Worm (Caenorhabditis elegans) whole organism, L4/young adult: ENCODE measurements around the gene F48G7.4.

Experiments used
- W03F9.2 ChIP-seq: fragments of 150-350 bp; optimal IDR thresholded peaks from 2 replicates; lab custom pipeline; 2014; ENCODE audit warnings: missing biosample characterization, missing genetic modification characterization
- dao-5 ChIP-seq: sonication (generic microtip); optimal IDR thresholded peaks from 2 replicates; lab custom pipeline; 2016; ENCODE audit warnings: missing genotype, missing genetic modification characterization, moderate library complexity, missing compliant biosample characterization
- him-1 ChIP-seq: sonication (generic microtip); optimal IDR thresholded peaks from 2 replicates; lab custom pipeline; 2016; ENCODE audit warnings: missing genotype, missing genetic modification reagents, missing genetic modification characterization, missing compliant biosample characterization

Gene F48G7.4

DNA sequence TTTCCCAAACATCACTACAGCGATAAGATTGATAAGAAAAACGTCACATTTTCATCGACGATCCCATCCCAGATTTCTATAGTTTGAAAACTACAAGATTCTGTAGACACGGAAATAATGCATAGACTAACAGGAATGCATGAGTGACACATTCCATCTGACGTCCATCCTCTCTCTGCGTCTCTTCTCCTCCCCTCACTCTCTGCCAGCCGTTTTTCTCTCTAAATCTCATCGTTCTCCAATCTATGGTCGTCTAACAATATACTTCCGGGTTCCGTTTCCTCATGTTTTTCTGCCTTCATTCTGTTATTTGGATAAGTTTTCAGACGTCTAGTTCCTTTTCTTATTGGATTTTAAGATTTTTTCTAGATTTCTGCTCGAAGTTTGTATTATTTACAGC, at the start of gene F48G7.4:
Gene F48G7.4, plus strand, starts transcription at position 400 of the 400 bp plus-strand sequence.
- peak; percentile 36 for TF ChIP-seq W03F9.2 (tag; lab: Kevin White, UChicago)
- TF ChIP-seq him-1 (tag; lab: Kevin White, UChicago), result no peak

DNA sequence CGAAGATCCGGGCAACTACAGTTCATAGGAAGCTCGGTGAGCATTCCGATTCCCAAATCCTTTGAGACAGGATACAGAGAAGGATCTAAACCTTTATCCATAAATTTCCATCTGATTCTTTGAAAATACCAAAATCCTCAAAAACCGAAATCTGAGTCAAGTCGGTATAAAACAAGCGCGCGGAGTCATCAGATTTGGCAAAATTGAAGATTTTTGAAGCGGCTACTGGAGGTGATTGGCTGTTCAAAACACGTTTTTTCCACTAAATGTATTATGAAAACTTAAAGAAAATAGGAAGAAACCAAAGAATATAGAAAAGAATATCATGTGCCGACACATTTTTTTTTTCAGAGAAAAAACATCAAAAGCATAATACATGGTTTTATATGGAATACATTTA, 44.6 kb upstream of the F48G7.4 start, which contains the start of gene C14C6.13:
Gene C14C6.13, minus strand, starts transcription at position 101 of the 400 bp plus-strand sequence.
- TF ChIP-seq W03F9.2 (tag; lab: Kevin White, UChicago) (no peak), him-1 (tag; lab: Kevin White, UChicago) (no peak), dao-5 (tag; lab: Kevin White, UChicago) (no peak)

DNA sequence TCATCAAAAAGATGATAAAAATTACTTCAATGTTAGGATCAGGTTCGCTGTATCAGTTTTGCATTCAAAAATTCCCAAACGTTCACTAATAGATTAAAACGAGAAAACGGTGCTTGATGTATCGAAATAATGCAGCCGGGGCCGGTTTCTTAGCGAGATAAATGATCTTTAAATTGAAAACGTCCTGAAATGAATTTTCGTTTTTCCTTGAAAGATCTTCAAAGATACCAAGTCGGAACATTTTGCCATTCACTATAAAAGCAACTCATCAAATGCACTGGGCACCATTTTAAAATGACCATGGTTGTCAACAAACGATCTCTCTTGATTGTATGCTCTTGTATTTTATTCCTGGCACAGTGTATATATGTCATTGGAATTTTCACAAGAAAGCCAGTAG, 43.2 kb upstream of the F48G7.4 start, which contains the start of gene K06H6.5:
Gene K06H6.5, plus strand, starts transcription at position 301 of the 400 bp plus-strand sequence.
- TF ChIP-seq dao-5 (tag; lab: Kevin White, UChicago), result no peak

DNA sequence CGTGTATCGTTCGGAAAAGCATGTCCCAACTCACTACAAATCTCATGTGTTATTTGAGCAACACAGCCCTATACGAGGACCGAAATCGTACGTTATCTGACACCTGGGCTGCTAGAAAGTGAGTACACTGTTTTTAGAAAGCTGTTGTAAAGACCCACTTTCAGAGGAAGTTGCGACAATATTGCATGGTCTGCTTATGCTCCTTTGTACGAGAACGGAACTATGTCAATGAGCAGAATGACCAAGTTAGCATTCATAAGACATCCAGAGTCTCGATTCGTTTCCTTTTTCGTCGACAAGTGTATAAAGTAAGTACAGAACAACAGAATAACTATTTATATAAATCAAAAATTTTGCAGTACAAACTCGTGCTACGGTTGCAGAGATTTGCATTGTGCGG, 42.3 kb upstream of the F48G7.4 start:
- TF ChIP-seq dao-5 (tag; lab: Kevin White, UChicago) (no peak), him-1 (tag; lab: Kevin White, UChicago) (no peak), W03F9.2 (tag; lab: Kevin White, UChicago) (no peak)

DNA sequence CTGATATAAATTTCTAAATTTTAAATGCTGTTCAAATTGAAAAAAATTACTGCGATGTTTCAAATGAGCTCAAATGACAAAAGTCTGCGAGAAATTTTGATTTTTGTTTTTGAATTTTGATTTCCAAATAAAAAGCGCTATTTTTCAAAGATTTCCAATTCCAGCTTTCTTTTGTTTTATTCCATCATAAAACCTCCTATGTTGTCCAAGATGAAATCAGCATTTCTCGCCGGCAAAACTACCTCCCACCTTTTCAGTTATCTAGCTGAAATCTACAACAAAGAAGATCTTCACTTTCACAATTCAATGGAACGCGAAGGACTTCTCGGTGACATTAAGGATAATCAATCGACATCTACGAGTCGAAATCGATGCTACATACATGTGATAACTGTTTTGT, 40.3 kb upstream of the F48G7.4 start, which contains the start of gene K06H6.4:
Gene K06H6.4, plus strand, starts transcription at position 301 of the 400 bp plus-strand sequence.
- no peak for TF ChIP-seq W03F9.2 (tag; lab: Kevin White, UChicago)
- no peak for TF ChIP-seq him-1 (tag; lab: Kevin White, UChicago)
- TF ChIP-seq dao-5 (tag; lab: Kevin White, UChicago), result no peak

DNA sequence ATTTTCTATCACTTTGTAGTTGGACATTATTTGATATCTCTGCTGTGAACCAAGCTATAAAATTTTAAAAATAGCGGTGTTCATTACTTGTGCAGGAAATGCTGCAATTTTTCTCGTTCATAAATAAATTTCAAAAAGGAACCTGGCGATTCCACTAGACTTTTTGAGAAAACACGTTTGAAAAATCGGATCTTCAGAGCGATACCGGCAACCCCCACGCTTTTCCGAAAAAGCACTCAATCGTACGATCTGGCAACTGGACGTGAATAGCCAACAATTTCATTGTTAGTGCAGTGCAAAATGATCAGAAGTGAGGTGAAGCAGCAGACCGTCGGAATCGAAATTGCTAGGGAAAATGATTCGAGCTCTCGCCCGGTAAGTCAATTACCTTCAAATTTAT, 37.6 kb upstream of the F48G7.4 start, which contains the start of gene nstp-7:
Gene nstp-7, plus strand, starts transcription at position 301 of the 400 bp plus-strand sequence.
- TF ChIP-seq him-1 (tag; lab: Kevin White, UChicago) (no peak), dao-5 (tag; lab: Kevin White, UChicago) (no peak), W03F9.2 (tag; lab: Kevin White, UChicago) (no peak)

DNA sequence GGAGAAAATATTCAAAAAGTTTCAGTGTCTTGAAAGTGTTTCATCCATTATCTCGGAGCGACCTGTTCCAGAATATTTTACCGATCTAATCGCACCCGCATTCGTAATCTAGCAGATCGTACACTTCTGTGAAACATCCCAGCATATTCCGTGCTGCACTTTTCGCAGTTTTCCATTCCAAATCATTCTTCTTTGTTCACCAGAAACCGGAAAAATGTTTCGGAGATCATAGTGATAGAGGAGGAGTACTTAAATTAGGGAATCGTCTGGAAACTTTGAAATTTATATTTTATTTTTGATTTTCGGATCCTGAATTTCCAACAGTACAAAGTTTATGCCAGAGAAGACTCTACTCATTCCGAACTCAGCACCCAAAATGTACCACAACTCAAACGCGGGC, 33.8 kb upstream of the F48G7.4 start, which contains the start of gene K06H6.2:
Gene K06H6.2, plus strand, starts transcription at position 301 of the 400 bp plus-strand sequence.
- TF ChIP-seq W03F9.2 (tag; lab: Kevin White, UChicago) (no peak), him-1 (tag; lab: Kevin White, UChicago) (no peak), dao-5 (tag; lab: Kevin White, UChicago) (no peak)

DNA sequence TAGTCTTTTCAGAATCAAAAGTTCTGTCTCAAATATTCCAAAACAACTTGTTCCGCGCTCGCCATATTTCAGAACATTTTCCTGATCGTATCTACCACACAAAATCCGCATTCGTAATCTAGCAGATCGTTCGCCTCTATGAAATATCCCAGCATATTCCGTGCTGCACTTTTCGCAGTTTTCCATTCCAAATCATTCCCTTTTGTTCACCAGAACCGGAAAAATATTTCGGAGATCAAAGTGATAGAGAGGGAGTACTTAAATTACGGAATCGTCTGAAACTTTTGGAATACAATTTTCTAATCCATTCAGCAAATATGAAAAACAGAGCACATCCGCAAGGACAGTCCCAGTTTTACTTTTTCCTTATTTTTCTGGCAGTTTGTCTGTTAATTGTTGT, 31.4 kb upstream of the F48G7.4 start, which contains the start of gene K06H6.1:
Gene K06H6.1, plus strand, starts transcription at position 301 of the 400 bp plus-strand sequence.
- TF ChIP-seq him-1 (tag; lab: Kevin White, UChicago), result no peak
- TF ChIP-seq dao-5 (tag; lab: Kevin White, UChicago), result no peak
- no peak for TF ChIP-seq W03F9.2 (tag; lab: Kevin White, UChicago)

DNA sequence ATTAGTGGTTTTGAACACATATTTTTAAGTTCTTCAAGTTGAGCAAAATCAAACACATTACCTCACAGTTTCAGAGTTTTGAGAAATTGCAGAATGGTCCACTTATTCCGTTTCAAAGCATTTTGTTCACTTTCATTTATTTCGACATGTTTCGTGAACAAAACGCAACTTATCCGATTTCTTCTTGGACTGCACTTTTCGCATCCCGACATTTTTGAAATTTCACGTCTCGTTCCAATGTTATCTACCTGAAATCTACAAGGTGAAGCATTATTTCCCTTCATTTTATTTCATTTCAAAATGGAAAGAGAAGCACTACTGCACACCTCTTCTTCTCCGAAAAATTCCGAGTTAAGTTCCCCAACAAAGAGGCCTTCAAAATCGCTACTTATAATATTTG, 29.1 kb upstream of the F48G7.4 start, which contains the start of gene ZK488.6:
Gene ZK488.6, plus strand, starts transcription at position 301 of the 400 bp plus-strand sequence.
- TF ChIP-seq dao-5 (tag; lab: Kevin White, UChicago) (no peak), him-1 (tag; lab: Kevin White, UChicago) (no peak), W03F9.2 (tag; lab: Kevin White, UChicago) (no peak)

DNA sequence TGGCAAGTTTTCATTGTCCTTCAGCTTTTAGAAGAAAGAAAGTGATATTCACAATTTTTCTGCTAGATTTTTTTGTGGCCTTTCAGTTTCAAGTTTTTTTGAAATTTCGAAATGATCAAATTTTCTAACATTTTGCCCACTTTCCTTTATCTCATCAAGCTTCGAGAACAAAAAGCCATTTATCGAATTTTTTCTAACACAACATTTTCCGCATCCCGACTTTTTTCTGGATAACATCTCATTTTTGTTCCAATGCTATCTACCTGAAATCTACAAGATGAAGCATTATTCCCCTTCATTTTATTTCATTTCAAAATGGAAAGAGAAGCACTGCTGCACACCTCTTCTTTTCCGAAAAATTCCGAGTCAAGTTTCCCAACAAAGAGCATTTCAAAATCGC, 26.3 kb upstream of the F48G7.4 start, which contains the start of gene ZK488.5:
Gene ZK488.5, plus strand, starts transcription at position 301 of the 400 bp plus-strand sequence.
- no peak for TF ChIP-seq him-1 (tag; lab: Kevin White, UChicago)
- TF ChIP-seq dao-5 (tag; lab: Kevin White, UChicago), result no peak
- no peak for TF ChIP-seq W03F9.2 (tag; lab: Kevin White, UChicago)

DNA sequence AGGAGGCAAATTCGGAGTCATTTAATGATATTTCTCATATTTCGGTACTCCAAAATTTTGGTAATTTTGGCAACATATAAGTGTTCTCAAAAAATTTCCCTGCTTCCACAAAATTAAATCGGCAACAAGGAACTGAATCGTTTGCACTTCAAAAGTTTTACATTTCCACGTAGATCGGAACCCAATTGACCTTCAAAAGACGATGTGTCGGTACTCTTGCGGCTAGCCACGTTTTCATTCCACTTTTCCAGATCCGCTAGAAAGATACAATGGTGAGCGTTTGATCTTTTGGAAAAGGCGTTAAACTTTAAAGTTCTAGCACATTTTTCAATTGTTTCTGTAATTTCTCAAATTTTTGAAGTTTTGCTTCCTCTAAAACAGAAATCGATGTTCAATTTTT, 22.3 kb upstream of the F48G7.4 start:
- TF ChIP-seq him-1 (tag; lab: Kevin White, UChicago) (no peak), dao-5 (tag; lab: Kevin White, UChicago) (no peak), W03F9.2 (tag; lab: Kevin White, UChicago) (no peak)

DNA sequence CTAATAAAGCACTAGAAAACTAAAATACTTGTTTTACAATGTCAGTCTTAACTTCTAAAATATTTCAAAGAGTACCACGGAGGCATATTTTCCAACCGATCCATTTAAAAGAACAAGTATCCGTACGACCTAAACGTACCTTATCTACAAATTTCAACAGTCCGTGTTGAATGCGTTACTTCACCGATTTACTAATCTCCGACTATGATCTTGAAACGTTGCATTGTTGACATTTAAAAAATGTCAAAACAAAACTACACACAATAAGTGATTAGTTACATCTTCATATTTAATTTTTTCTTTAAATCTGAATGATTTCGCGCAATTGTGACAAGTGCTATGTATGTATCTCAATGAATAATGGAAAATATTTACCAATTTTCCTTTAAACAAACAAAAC, 21.4 kb upstream of the F48G7.4 start:
- TF ChIP-seq dao-5 (tag; lab: Kevin White, UChicago) (no peak), him-1 (tag; lab: Kevin White, UChicago) (no peak), W03F9.2 (tag; lab: Kevin White, UChicago) (no peak)

DNA sequence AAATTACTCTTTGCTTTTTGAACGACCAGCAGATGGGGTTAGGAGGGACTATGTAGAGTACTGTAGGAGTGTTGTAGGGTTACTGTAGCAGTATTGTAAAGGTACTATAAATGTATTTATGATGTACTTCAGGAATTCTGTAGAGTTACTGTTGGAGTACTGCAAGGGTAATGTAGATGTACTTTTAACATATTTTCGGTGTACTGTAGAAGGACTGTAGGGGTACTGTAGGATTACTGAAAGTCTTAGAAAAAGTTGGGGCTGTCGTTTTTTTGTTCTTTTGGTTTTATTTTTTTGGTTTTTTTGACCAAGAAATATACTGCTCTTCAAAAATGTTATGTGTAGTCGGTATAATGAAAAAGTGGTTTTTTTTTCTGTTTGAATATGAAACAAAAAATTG, 20.6 kb upstream of the F48G7.4 start:
- TF ChIP-seq him-1 (tag; lab: Kevin White, UChicago), result no peak
- no peak for TF ChIP-seq dao-5 (tag; lab: Kevin White, UChicago)
- TF ChIP-seq W03F9.2 (tag; lab: Kevin White, UChicago), result no peak

DNA sequence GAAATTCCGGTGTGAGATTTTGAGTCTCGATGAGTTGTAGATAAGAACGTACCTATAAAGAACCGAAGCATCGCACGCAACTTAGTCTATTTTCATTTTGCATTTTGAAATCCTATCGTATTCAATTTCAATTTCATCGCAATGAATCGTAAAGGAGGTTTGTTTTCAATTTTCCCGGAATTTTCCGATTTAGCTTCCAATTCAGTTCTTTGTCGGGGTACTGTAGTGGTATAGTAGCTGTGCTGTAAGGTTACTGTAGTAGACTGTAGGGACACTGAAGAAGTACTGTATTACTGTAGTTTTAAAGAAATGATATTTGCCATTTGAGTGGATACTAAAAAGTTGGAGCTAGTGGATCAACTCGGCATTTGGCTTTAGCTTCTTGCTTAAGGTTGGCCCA, 19.5 kb upstream of the F48G7.4 start:
- TF ChIP-seq W03F9.2 (tag; lab: Kevin White, UChicago), result no peak
- TF ChIP-seq dao-5 (tag; lab: Kevin White, UChicago), result no peak
- TF ChIP-seq him-1 (tag; lab: Kevin White, UChicago), result no peak
